Worm (Caenorhabditis elegans): Measurements from ENCODE around the gene csn-5.

Gene csn-5

ce11 chrIV:5630156-5630555, 19.2 kb upstream of the csn-5 start, which contains the start of gene srd-12:
srd-12 (minus strand) TSS chrIV:5630256.
- no peak for TF ChIP-seq skn-1 (tag; optimal IDR thresholded peaks at IDR 0.05)
- TF ChIP-seq dmd-4 (tag; optimal IDR thresholded peaks at IDR 0.05): no peak
- TF ChIP-seq nhr-12 (tag; optimal IDR thresholded peaks at IDR 0.05): no peak
- TF ChIP-seq ztf-1 (GFP tag; conservative IDR thresholded peaks at IDR 0.05): no peak
- no peak for TF ChIP-seq peb-1 (tag; optimal IDR thresholded peaks at IDR 0.05)
- TF ChIP-seq unc-55 (GFP tag; optimal IDR thresholded peaks at IDR 0.05): no peak
- no peak for TF ChIP-seq sem-4 (tag; optimal IDR thresholded peaks at IDR 0.05)
- TF ChIP-seq crh-2 (tag; optimal IDR thresholded peaks at IDR 0.05): no peak
- no peak for TF ChIP-seq nhr-21 (tag; optimal IDR thresholded peaks at IDR 0.05)
- no peak for TF ChIP-seq ztf-4 (tag; optimal IDR thresholded peaks at IDR 0.05)
- TF ChIP-seq nhr-23 (tag; optimal IDR thresholded peaks at IDR 0.05): no peak
- TF ChIP-seq lin-39 (tag; optimal IDR thresholded peaks at IDR 0.05): no peak
- TF ChIP-seq snpc-4 (tag; optimal IDR thresholded peaks at IDR 0.05): no peak
- TF ChIP-seq sma-3 (GFP tag; optimal IDR thresholded peaks at IDR 0.05): no peak
- TF ChIP-seq aly-2 (tag; optimal IDR thresholded peaks at IDR 0.05): no peak

- TF ChIP-seq ceh-82 (tag; optimal IDR thresholded peaks at IDR 0.05): no peak
- no peak for TF ChIP-seq nhr-11 (tag; optimal IDR thresholded peaks at IDR 0.05)
- no peak for TF ChIP-seq nhr-237 (tag; optimal IDR thresholded peaks at IDR 0.05)
- no peak for TF ChIP-seq mbf-1 (tag; optimal IDR thresholded peaks at IDR 0.05)
- TF ChIP-seq nhr-21 (tag; optimal IDR thresholded peaks at IDR 0.05): no peak
- no peak for TF ChIP-seq nhr-129 (tag; optimal IDR thresholded peaks at IDR 0.05)
- no peak for TF ChIP-seq mab-5 (tag; optimal IDR thresholded peaks at IDR 0.05)
- TF ChIP-seq dmd-4 (tag; optimal IDR thresholded peaks at IDR 0.05): no peak
- TF ChIP-seq ceh-16 (tag; optimal IDR thresholded peaks at IDR 0.05): no peak
- TF ChIP-seq lin-39 (tag; optimal IDR thresholded peaks at IDR 0.05): no peak
- TF ChIP-seq fos-1 (tag; optimal IDR thresholded peaks at IDR 0.05): no peak
- no peak for TF ChIP-seq zag-1 (tag; optimal IDR thresholded peaks at IDR 0.05)
- TF ChIP-seq ama-1 (optimal IDR thresholded peaks at IDR 0.05): no peak
- no peak for TF ChIP-seq nhr-77 (tag; optimal IDR thresholded peaks at IDR 0.05)
- no peak for TF ChIP-seq nhr-12 (tag; optimal IDR thresholded peaks at IDR 0.05)
- no peak for TF ChIP-seq C34F6.9 (tag; optimal IDR thresholded peaks at IDR 0.05)
- TF ChIP-seq ztf-4 (tag; optimal IDR thresholded peaks at IDR 0.05): no peak
Measured at ce11 chrIV:5631628-5632027, 17.7 kb upstream of the csn-5 start, which contains the start of gene ttbk-8.2. ttbk-8.2 (plus strand) TSS chrIV:5631928.

- TF ChIP-seq nhr-12 (tag; optimal IDR thresholded peaks at IDR 0.05) (no peak), sma-9 (GFP tag; optimal IDR thresholded peaks at IDR 0.05) (no peak), sma-9 (tag; optimal IDR thresholded peaks at IDR 0.05) (no peak), snpc-4 (tag; optimal IDR thresholded peaks at IDR 0.05) (no peak), fos-1 (tag; optimal IDR thresholded peaks at IDR 0.05) (no peak), ztf-11 (tag; optimal IDR thresholded peaks at IDR 0.05) (no peak), ztf-4 (tag; optimal IDR thresholded peaks at IDR 0.05) (no peak), mab-5 (tag; optimal IDR thresholded peaks at IDR 0.05) (no peak), lsy-2 (tag; optimal IDR thresholded peaks at IDR 0.05) (no peak), ZK546.5 (tag; optimal IDR thresholded peaks at IDR 0.05) (no peak), alr-1 (tag; optimal IDR thresholded peaks at IDR 0.05) (no peak), zag-1 (tag; optimal IDR thresholded peaks at IDR 0.05) (no peak)
Measured at ce11 chrIV:5632536-5632935, 16.8 kb upstream of the csn-5 start.

ce11 chrIV:5635551-5635950, 13.8 kb upstream of the csn-5 start, which contains the start of gene srd-13:
srd-13 (minus strand) TSS chrIV:5635651.
- TF ChIP-seq ama-1 (optimal IDR thresholded peaks at IDR 0.05): no peak
- no peak for TF ChIP-seq nhr-6 (tag; optimal IDR thresholded peaks at IDR 0.05)
- no peak for TF ChIP-seq F13H6.1 (tag; optimal IDR thresholded peaks at IDR 0.05)
- no peak for TF ChIP-seq zag-1 (tag; optimal IDR thresholded peaks at IDR 0.05)
- TF ChIP-seq skn-1 (tag; optimal IDR thresholded peaks at IDR 0.05): no peak
- no peak for TF ChIP-seq crh-2 (tag; optimal IDR thresholded peaks at IDR 0.05)
- no peak for TF ChIP-seq nhr-21 (tag; optimal IDR thresholded peaks at IDR 0.05)
- no peak for TF ChIP-seq elt-3 (tag; optimal IDR thresholded peaks at IDR 0.05)
- TF ChIP-seq snpc-4 (tag; optimal IDR thresholded peaks at IDR 0.05): no peak
- no peak for TF ChIP-seq nhr-77 (tag; optimal IDR thresholded peaks at IDR 0.05)
- TF ChIP-seq egl-27 (tag; optimal IDR thresholded peaks at IDR 0.05): no peak
- TF ChIP-seq ztf-1 (GFP tag; conservative IDR thresholded peaks at IDR 0.05): no peak
- no peak for TF ChIP-seq sem-4 (tag; optimal IDR thresholded peaks at IDR 0.05)
- TF ChIP-seq ztf-4 (tag; optimal IDR thresholded peaks at IDR 0.05): no peak
- no peak for TF ChIP-seq nhr-23 (tag; optimal IDR thresholded peaks at IDR 0.05)
- no peak for TF ChIP-seq nhr-237 (tag; optimal IDR thresholded peaks at IDR 0.05)
- no peak for TF ChIP-seq elt-1 (tag; optimal IDR thresholded peaks at IDR 0.05)
- no peak for TF ChIP-seq unc-39 (tag; optimal IDR thresholded peaks at IDR 0.05)
